Worm (Caenorhabditis elegans) whole organism, late embryonic: Measurements from ENCODE around the gene eat-4.

Source experiments
- ama-1 ChIP-seq: fragments of 150-350 bp; optimal IDR thresholded peaks from 2 replicates; lab custom pipeline; 2014
- ceh-18 ChIP-seq: sonication (generic microtip); optimal IDR thresholded peaks from 2 replicates; lab custom pipeline; 2016; ENCODE audit warnings: missing genetic modification characterization, missing compliant biosample characterization
- eyg-1 ChIP-seq: sonication (generic microtip); optimal IDR thresholded peaks from 2 replicates; lab custom pipeline; 2016; ENCODE audit warnings: missing genotype, missing genetic modification characterization, missing compliant biosample characterization
- pat-9 ChIP-seq: fragments of 200-800 bp; sonication (Bioruptor generic); optimal IDR thresholded peaks from 2 replicates; lab custom pipeline; 2018; ENCODE audit warnings: mild to moderate bottlenecking, missing genetic modification characterization, moderate library complexity, missing compliant biosample characterization
- pha-4 ChIP-seq: fragments of 150-350 bp; optimal IDR thresholded peaks from 2 replicates; lab custom pipeline; 2018; ENCODE audit warnings: missing biosample characterization, missing genetic modification reagents, missing genetic modification characterization

- TF ChIP-seq pha-4 (tag; lab: Kevin White, UChicago): no peak
- no peak for TF ChIP-seq pat-9 (tag; lab: Kevin White, UChicago)
- TF ChIP-seq eyg-1 (tag; lab: Kevin White, UChicago): no peak
- TF ChIP-seq ceh-18 (tag; lab: Kevin White, UChicago): no peak
- TF ChIP-seq ama-1 (lab: Kevin White, UChicago): no peak
Observed at ce11 chrIII:9110270-9110669, 26.4 kb upstream of the eat-4 start.
